Fruit fly (Drosophila melanogaster) whole organism, wandering third instar larva: Measurements from ENCODE around the gene CG32536.

Experiments
- Abd-B ChIP-seq: fragments of >200 bp; optimal IDR thresholded peaks from 2 replicates; lab custom pipeline; 2017; ENCODE audit warnings: missing biosample characterization, missing genetic modification characterization
- Dfd ChIP-seq: fragments of >200 bp; optimal IDR thresholded peaks from 2 replicates; lab custom pipeline; 2017; ENCODE audit warnings: missing biosample characterization, missing genetic modification characterization
- GATAd ChIP-seq: sonication (Bioruptor generic); optimal IDR thresholded peaks from 2 replicates; lab custom pipeline; 2016; ENCODE audit warnings: missing biosample characterization, missing genetic modification characterization
- Myc ChIP-seq: fragments of >200 bp; optimal IDR thresholded peaks from 2 replicates; lab custom pipeline; 2017
- N ChIP-seq: fragments of >200 bp; optimal IDR thresholded peaks from 2 replicates; lab custom pipeline; 2018; ENCODE audit warnings: missing biosample characterization, missing external identifiers, missing genetic modification characterization
- br ChIP-seq: fragments of 200-800 bp; sonication (Bioruptor generic); optimal IDR thresholded peaks from 2 replicates; lab custom pipeline; 2016; ENCODE audit warnings: missing biosample characterization, missing genetic modification characterization
- brk ChIP-seq: fragments of 200-800 bp; sonication (Bioruptor generic); optimal IDR thresholded peaks from 2 replicates; lab custom pipeline; 2016; ENCODE audit warnings: missing biosample characterization, mild to moderate bottlenecking, missing genetic modification characterization
- foxo ChIP-seq, 2 experiments: fragments of 200-800 bp; sonication (Bioruptor generic); optimal IDR thresholded peaks; 2 replicates in 1 of 2; 3 replicates in 1 of 2; lab custom pipeline; 2016 to 2017; ENCODE audit warnings: missing biosample characterization in 2 of 2, missing genetic modification characterization in 2 of 2
- fru ChIP-seq: fragments of 200-800 bp; sonication (Bioruptor generic); optimal IDR thresholded peaks from 3 replicates; lab custom pipeline; 2016; ENCODE audit warnings: missing biosample characterization, mild to moderate bottlenecking, missing genetic modification characterization
- h ChIP-seq: fragments of 200-800 bp; sonication (Bioruptor generic); optimal IDR thresholded peaks from 3 replicates; lab custom pipeline; 2016; ENCODE audit warnings: missing biosample characterization, mild to moderate bottlenecking, missing genetic modification characterization
- pan ChIP-seq: fragments of >200 bp; optimal IDR thresholded peaks from 2 replicates; lab custom pipeline; 2017
- psq ChIP-seq: fragments of 200-800 bp; sonication (Bioruptor generic); optimal IDR thresholded peaks from 3 replicates; lab custom pipeline; 2017; ENCODE audit warnings: missing biosample characterization, mild to moderate bottlenecking, missing genetic modification characterization, moderate library complexity
- usp ChIP-seq: fragments of >200 bp; optimal IDR thresholded peaks from 2 replicates; lab custom pipeline; 2017; ENCODE audit warnings: missing biosample characterization, missing genetic modification characterization

dm6 chrX:19286235-19286634, 9.5 kb upstream of the CG32536 start:
- TF ChIP-seq Abd-B (no peak), brk (GFP tag; lab: Kevin White, UChicago) (no peak), N (GFP tag; lab: Kevin White, UChicago) (no peak), br (GFP tag; lab: Kevin White, UChicago) (no peak), fru (no peak), Dfd (no peak), Myc (lab: Kevin White, UChicago) (no peak), h (GFP tag; lab: Kevin White, UChicago) (no peak), pan (lab: Kevin White, UChicago) (no peak), usp (GFP tag; lab: Kevin White, UChicago) (no peak), GATAd (no peak), psq (GFP tag; lab: Kevin White, UChicago) (no peak), foxo (GFP tag; optimal IDR thresholded peaks at IDR 0.05; lab: Kevin White, UChicago) (no peak)
